Fruit fly (Drosophila melanogaster): Measurements from ENCODE around the gene Actbeta.

The Actbeta gene

DNA sequence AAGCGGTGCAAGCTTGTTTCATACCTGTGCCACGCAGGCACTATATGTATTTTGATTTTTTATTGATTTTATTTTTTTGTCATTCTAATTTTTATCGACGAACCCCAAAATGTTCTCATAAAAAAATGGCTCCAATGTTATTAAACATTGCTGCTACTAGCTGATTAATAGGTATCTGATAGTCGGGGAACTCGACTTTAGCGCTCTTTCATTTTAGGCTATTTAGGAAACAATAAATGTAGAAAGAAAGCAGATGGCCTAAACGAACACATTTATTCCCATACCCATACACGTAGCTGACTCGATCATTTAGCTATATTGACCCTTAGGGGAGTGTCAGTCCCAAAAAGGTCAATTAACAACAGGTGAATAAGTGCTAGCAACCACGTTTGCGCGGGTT lies 5.7 kb upstream of the Actbeta start:
- no peak for TF ChIP-seq gl (tag; optimal IDR thresholded peaks at IDR 0.05)
- TF ChIP-seq CG9948 (tag; optimal IDR thresholded peaks at IDR 0.05): no peak
- TF ChIP-seq EcR (GFP tag; optimal IDR thresholded peaks at IDR 0.05): no peak
- no peak for TF ChIP-seq CG13204 (GFP tag; optimal IDR thresholded peaks at IDR 0.05)
- TF ChIP-seq CG34367 (tag; optimal IDR thresholded peaks at IDR 0.05): no peak
- no peak for TF ChIP-seq CG8301 (tag; optimal IDR thresholded peaks at IDR 0.05)
- no peak for TF ChIP-seq Pif1A (GFP tag; optimal IDR thresholded peaks at IDR 0.05)
- TF ChIP-seq fd96Ca (GFP tag; IDR thresholded peaks at IDR 0.05): no peak
- TF ChIP-seq Ets98B (GFP tag; IDR thresholded peaks at IDR 0.05): no peak
- TF ChIP-seq CG8159 (tag; optimal IDR thresholded peaks at IDR 0.05): no peak
- no peak for TF ChIP-seq CG17806 (tag; optimal IDR thresholded peaks at IDR 0.05)
- no peak for TF ChIP-seq CG12605 (GFP tag; IDR thresholded peaks at IDR 0.05)
- TF ChIP-seq D1 (tag; optimal IDR thresholded peaks at IDR 0.05): no peak
- TF ChIP-seq CG32121 (GFP tag; IDR thresholded peaks at IDR 0.05): no peak
- no peak for TF ChIP-seq Pif1B (GFP tag; optimal IDR thresholded peaks at IDR 0.05)
- no peak for TF ChIP-seq CG15710 (tag; optimal IDR thresholded peaks at IDR 0.05)

DNA sequence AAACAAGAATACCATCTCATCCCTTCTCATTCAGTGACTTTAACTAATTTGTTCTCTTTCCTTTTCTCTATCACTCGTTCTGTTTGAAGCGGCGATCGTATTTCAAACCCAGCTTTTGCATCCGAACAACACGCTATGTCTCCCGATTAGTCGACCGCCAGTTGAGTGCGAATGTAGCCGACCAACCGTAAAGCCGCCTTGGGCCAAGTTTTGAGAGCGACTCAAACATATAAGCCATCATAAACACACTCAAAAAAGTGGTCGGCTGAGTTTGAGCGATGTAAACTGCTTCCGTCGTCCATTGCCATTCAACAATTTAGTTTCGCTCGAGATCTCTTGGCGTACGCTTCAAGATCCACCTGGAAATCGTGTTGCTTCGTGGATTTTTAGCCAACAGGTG lies 3.9 kb upstream of the Actbeta start, which contains the start of gene sv:
Gene sv, plus strand, starts transcription at position 319 of the 400 bp plus-strand sequence.
- TF ChIP-seq CG17806 (tag; optimal IDR thresholded peaks at IDR 0.05): no peak
- no peak for TF ChIP-seq CG8301 (tag; optimal IDR thresholded peaks at IDR 0.05)
- TF ChIP-seq CG10348 (GFP tag; IDR thresholded peaks at IDR 0.05): no peak
- no peak for TF ChIP-seq Snoo (tag; optimal IDR thresholded peaks at IDR 0.05)
- TF ChIP-seq CG4496 (GFP tag; IDR thresholded peaks at IDR 0.05): no peak
- no peak for TF ChIP-seq CG12605 (GFP tag; IDR thresholded peaks at IDR 0.05)
- TF ChIP-seq rn (GFP tag; IDR thresholded peaks at IDR 0.05): no peak
- TF ChIP-seq CG9948 (tag; optimal IDR thresholded peaks at IDR 0.05): no peak

DNA sequence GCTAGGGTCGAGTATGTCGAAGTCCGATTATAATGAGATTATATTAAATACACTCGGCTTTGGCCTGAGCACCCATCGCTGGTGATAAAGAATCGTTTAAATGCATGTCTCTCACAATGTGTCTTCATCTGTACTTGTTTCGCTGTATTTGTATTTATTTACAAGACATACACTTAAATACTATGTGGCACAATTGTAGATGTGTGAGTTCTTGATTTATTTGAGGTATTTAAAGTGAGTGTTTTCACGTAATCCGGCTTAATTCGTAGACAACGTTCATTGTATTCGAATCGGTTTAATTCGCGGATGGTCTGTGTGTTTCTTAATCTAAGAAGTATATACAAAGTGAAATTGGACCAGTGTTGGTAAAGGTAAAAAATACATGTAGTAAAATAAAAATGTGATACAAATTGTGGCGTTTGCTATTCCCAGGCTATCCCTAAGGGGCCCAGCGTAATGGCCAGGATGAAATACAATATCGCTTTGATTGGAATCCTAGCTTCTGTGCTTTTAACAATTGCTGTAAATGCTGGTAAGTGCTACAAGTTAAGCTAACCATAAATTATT lies 19.9 kb downstream of the Actbeta start, which contains the start of gene Zyx:
Gene Zyx, minus strand, starts transcription at position 350 of the 567 bp plus-strand sequence.
- no peak for TF ChIP-seq CG10348 (GFP tag; IDR thresholded peaks at IDR 0.05)
- no peak for TF ChIP-seq Pif1B (GFP tag; optimal IDR thresholded peaks at IDR 0.05)
- no peak for TF ChIP-seq CG15710 (tag; optimal IDR thresholded peaks at IDR 0.05)
- TF ChIP-seq EcR (GFP tag; optimal IDR thresholded peaks at IDR 0.05): no peak
- no peak for TF ChIP-seq CG13204 (GFP tag; optimal IDR thresholded peaks at IDR 0.05)
- TF ChIP-seq CG4496 (GFP tag; IDR thresholded peaks at IDR 0.05): no peak
- TF ChIP-seq CG32121 (GFP tag; IDR thresholded peaks at IDR 0.05): no peak
- TF ChIP-seq fd96Ca (GFP tag; IDR thresholded peaks at IDR 0.05): no peak

DNA sequence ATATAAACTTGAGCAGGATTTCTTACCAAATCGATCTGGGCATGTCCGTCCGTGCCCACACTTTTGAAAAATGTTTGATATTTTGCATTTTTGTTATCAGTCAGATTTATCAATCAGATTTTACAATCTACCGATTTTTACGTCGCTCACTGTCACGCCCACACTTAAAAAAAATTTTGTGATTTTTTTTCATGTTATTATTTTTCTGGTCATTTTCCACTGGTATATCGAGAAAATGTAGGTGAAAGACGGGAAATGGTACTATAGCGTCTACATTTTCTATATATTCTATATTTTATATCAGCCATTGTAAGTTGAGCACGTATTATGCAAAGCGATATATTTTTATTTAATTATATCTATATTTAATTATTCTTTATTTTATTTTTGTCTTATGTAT lies 20.4 kb downstream of the Actbeta start:
- TF ChIP-seq Ets98B (GFP tag; IDR thresholded peaks at IDR 0.05) (no peak), CG14655 (GFP tag; optimal IDR thresholded peaks at IDR 0.05) (no peak), Snoo (tag; optimal IDR thresholded peaks at IDR 0.05) (no peak), CG8301 (tag; optimal IDR thresholded peaks at IDR 0.05) (no peak), Pif1B (GFP tag; optimal IDR thresholded peaks at IDR 0.05) (no peak)

DNA sequence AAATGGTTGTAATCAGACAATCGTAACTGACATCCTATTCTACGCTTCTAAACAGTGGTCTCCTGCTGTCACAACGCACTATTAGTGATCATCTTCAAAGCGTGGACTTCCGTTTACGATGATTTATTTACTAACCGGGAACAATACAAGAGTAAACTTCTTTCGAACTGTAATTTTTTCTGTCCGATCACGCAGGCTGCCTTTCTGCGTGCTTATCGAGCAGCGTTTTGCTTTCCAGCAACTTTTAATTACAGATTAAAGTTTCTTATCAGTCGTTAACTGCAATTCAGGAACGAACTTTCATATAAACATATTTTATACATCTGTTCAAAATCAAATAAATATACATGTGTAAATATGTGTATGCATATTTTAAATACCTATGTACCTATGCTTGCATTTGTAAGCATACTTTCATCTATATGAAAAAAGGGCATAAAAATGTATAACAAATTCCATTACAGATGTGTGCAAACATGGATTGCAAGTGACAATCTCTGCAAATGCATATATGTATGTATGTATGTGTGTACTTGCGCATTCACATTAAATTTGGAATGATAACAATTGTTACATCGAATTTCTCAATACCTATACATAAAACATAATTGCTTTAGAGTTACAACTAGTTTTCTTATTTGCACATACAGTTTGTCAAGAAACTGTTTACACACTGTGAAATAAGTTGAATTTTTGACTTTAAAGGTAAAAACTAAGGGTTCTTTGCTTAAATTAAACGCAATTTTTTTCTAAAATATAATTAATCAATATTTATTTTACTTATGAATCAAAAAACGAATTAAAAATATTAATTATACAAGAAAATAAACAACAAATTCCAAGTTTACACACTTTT lies 21.4 kb downstream of the Actbeta start:
- TF ChIP-seq CG14655 (GFP tag; optimal IDR thresholded peaks at IDR 0.05) (no peak), Snoo (tag; optimal IDR thresholded peaks at IDR 0.05) (no peak), CG4496 (GFP tag; IDR thresholded peaks at IDR 0.05) (no peak), Ets98B (GFP tag; IDR thresholded peaks at IDR 0.05) (no peak), Pif1A (GFP tag; optimal IDR thresholded peaks at IDR 0.05) (no peak), D1 (tag; optimal IDR thresholded peaks at IDR 0.05) (no peak), CG12605 (GFP tag; IDR thresholded peaks at IDR 0.05) (no peak), CG10348 (GFP tag; IDR thresholded peaks at IDR 0.05) (no peak), CG8159 (tag; optimal IDR thresholded peaks at IDR 0.05) (no peak), Pif1B (GFP tag; optimal IDR thresholded peaks at IDR 0.05) (no peak), CG9948 (tag; optimal IDR thresholded peaks at IDR 0.05) (no peak), rn (GFP tag; IDR thresholded peaks at IDR 0.05) (no peak), CG13204 (GFP tag; optimal IDR thresholded peaks at IDR 0.05) (no peak), EcR (GFP tag; optimal IDR thresholded peaks at IDR 0.05) (no peak), CG17806 (tag; optimal IDR thresholded peaks at IDR 0.05) (no peak), CG15710 (tag; optimal IDR thresholded peaks at IDR 0.05) (no peak), CG32121 (GFP tag; IDR thresholded peaks at IDR 0.05) (no peak), fd96Ca (GFP tag; IDR thresholded peaks at IDR 0.05) (no peak), CG8301 (tag; optimal IDR thresholded peaks at IDR 0.05) (no peak), CG34367 (tag; optimal IDR thresholded peaks at IDR 0.05) (no peak)

DNA sequence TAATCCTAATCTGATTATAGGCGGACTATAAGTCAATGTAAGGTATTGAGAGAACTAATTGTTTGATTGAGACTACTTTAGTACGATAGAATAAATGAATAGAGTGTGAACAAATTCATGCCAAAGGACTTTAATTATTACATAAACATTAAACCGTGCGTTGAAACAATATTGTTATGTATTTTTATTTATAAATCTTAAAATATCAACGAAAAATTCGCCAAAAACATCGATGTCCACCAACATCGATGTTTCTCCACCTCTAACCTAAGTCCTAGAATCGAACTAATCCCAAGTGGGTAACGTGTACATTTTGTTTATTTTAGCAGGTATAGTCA lies 23.5 kb downstream of the Actbeta start:
- TF ChIP-seq Pif1B (GFP tag; optimal IDR thresholded peaks at IDR 0.05) (no peak), CG13204 (GFP tag; optimal IDR thresholded peaks at IDR 0.05) (no peak), CG8301 (tag; optimal IDR thresholded peaks at IDR 0.05) (no peak), CG32121 (GFP tag; IDR thresholded peaks at IDR 0.05) (no peak)

Data from whole organism, pupa.